Fruit fly (Drosophila melanogaster) whole organism, embryonic: Measurements from ENCODE around the gene wls.
A peak's percentile ranks its signal among the peaks of the same experiment; 100 is the strongest.

ENCODE experiments used
- Atf6 ChIP-seq: fragments of 200-800 bp; sonication (Bioruptor generic); IDR thresholded peaks from 2 replicates; pipeline ENCODE4 v1.3.6; 2022; ENCODE audit warnings: missing biosample characterization, missing genetic modification characterization
- CG10431 ChIP-seq: fragments of 200-800 bp; sonication (Bioruptor generic); optimal IDR thresholded peaks from 3 replicates; lab custom pipeline; 2018; ENCODE audit warnings: missing biosample characterization, mild to moderate bottlenecking, missing genetic modification characterization
- CG11085 ChIP-seq: fragments of 200-800 bp; sonication (Bioruptor generic); IDR thresholded peaks from 2 replicates; pipeline ENCODE4 v1.3.6; 2022; ENCODE audit warnings: missing biosample characterization, missing genetic modification characterization
- CG11456 ChIP-seq: fragments of 200-800 bp; sonication (Bioruptor generic); IDR thresholded peaks from 3 replicates; pipeline ENCODE4 v1.3.6; 2022; ENCODE audit warnings: missing biosample characterization, missing genetic modification characterization
- CG13123 ChIP-seq: fragments of 200-800 bp; sonication (Bioruptor generic); optimal IDR thresholded peaks from 2 replicates; lab custom pipeline; 2016; ENCODE audit warnings: missing biosample characterization, missing genetic modification characterization
- CG13287 ChIP-seq: fragments of 200-800 bp; sonication (Bioruptor generic); IDR thresholded peaks from 2 replicates; pipeline ENCODE4 v1.3.6; 2022; ENCODE audit warnings: missing biosample characterization, missing genetic modification characterization; ENCODE audit not compliant: partially characterized antibody
- CG1603 ChIP-seq: fragments of 200-800 bp; sonication (Bioruptor generic); optimal IDR thresholded peaks from 2 replicates; lab custom pipeline; 2019; ENCODE audit warnings: missing biosample characterization, mild to moderate bottlenecking, missing genetic modification characterization, moderate library complexity
- CG17359 ChIP-seq: fragments of 200-800 bp; sonication (Bioruptor generic); optimal IDR thresholded peaks from 3 replicates; lab custom pipeline; 2018; ENCODE audit warnings: missing biosample characterization, mild to moderate bottlenecking, missing genetic modification characterization, moderate library complexity
- CG4820 ChIP-seq: fragments of 200-800 bp; sonication (Bioruptor generic); optimal IDR thresholded peaks from 3 replicates; lab custom pipeline; 2016; ENCODE audit warnings: missing biosample characterization, missing genetic modification characterization
- CG6254 ChIP-seq: fragments of 200-800 bp; sonication (Bioruptor generic); optimal IDR thresholded peaks from 3 replicates; lab custom pipeline; 2017; ENCODE audit warnings: mild to moderate bottlenecking, missing biosample characterization, missing genetic modification reagents, missing genetic modification characterization
- CG6791 ChIP-seq: fragments of 200-800 bp; sonication (Bioruptor generic); IDR thresholded peaks from 3 replicates; pipeline ENCODE4 v1.3.6; 2022; ENCODE audit warnings: missing biosample characterization, missing genetic modification characterization; ENCODE audit not compliant: partially characterized antibody
- CG6854 ChIP-seq: fragments of 200-800 bp; sonication (Bioruptor generic); optimal IDR thresholded peaks from 3 replicates; lab custom pipeline; 2017; ENCODE audit warnings: missing biosample characterization, mild to moderate bottlenecking, missing genetic modification characterization
- CG7745 ChIP-seq: fragments of 200-800 bp; sonication (Bioruptor generic); optimal IDR thresholded peaks from 2 replicates; lab custom pipeline; 2018; ENCODE audit warnings: missing biosample characterization, mild to moderate bottlenecking, missing genetic modification characterization, moderate library complexity
- CG7839 ChIP-seq: fragments of 200-800 bp; sonication (Bioruptor generic); optimal IDR thresholded peaks from 3 replicates; lab custom pipeline; 2018; ENCODE audit warnings: missing biosample characterization, mild to moderate bottlenecking, missing genetic modification characterization, moderate library complexity
- CG9797 ChIP-seq: fragments of 200-800 bp; sonication (Bioruptor generic); optimal IDR thresholded peaks from 3 replicates; lab custom pipeline; 2018; ENCODE audit warnings: missing biosample characterization, mild to moderate bottlenecking, missing genetic modification characterization
- CG9876 ChIP-seq: fragments of 200-800 bp; sonication (Bioruptor generic); optimal IDR thresholded peaks from 2 replicates; lab custom pipeline; 2016; ENCODE audit warnings: missing biosample characterization, missing genetic modification characterization
- CG9932 ChIP-seq: fragments of 200-800 bp; sonication (Bioruptor generic); IDR thresholded peaks from 2 replicates; pipeline ENCODE4 v1.3.6; 2022; ENCODE audit warnings: missing biosample characterization, missing genetic modification characterization
- Camta ChIP-seq: fragments of 200-800 bp; sonication (Bioruptor generic); optimal IDR thresholded peaks from 2 replicates; lab custom pipeline; 2016; ENCODE audit warnings: missing biosample characterization, missing genetic modification characterization
- Dfd ChIP-seq, 2 experiments: fragments of >200 bp; optimal IDR thresholded peaks; 2 replicates each; lab custom pipeline; 2017; ENCODE audit warnings: missing biosample characterization in 2 of 2, missing genetic modification characterization in 2 of 2
- Dip2 ChIP-seq: fragments of 200-800 bp; sonication (Bioruptor generic); IDR thresholded peaks from 2 replicates; pipeline ENCODE4 v1.3.6; 2022; ENCODE audit warnings: missing biosample characterization, missing genetic modification characterization
- Dip3 ChIP-seq: fragments of 200-800 bp; sonication (Bioruptor generic); optimal IDR thresholded peaks from 3 replicates; lab custom pipeline; 2016; ENCODE audit warnings: missing biosample characterization, missing genetic modification characterization
- Dp ChIP-seq: fragments of 200-800 bp; sonication (Bioruptor generic); optimal IDR thresholded peaks from 2 replicates; lab custom pipeline; 2018; ENCODE audit warnings: missing biosample characterization, mild to moderate bottlenecking, missing genetic modification characterization, moderate library complexity
- HLH3B ChIP-seq: fragments of 200-800 bp; sonication (Bioruptor generic); IDR thresholded peaks from 2 replicates; pipeline ENCODE4 v1.3.6; 2022; ENCODE audit warnings: missing biosample characterization, missing genetic modification characterization
- Hsf ChIP-seq: fragments of 200-800 bp; sonication (Bioruptor generic); optimal IDR thresholded peaks from 3 replicates; lab custom pipeline; 2016; ENCODE audit warnings: missing biosample characterization, missing genetic modification characterization
- Lhr ChIP-seq: fragments of 200-800 bp; sonication (Bioruptor generic); optimal IDR thresholded peaks from 3 replicates; lab custom pipeline; 2017; ENCODE audit warnings: mild to moderate bottlenecking, missing biosample characterization, missing genetic modification reagents, missing genetic modification characterization
- Lim3 ChIP-seq: fragments of 200-800 bp; sonication (Bioruptor generic); IDR thresholded peaks from 2 replicates; pipeline ENCODE4 v1.3.6; 2022; ENCODE audit warnings: missing biosample characterization, missing genetic modification characterization
- Six4 ChIP-seq: fragments of 200-800 bp; sonication (Bioruptor generic); optimal IDR thresholded peaks from 2 replicates; lab custom pipeline; 2016; ENCODE audit warnings: missing biosample characterization, missing genetic modification characterization
- Sox100B ChIP-seq: fragments of 200-800 bp; sonication (Bioruptor generic); optimal IDR thresholded peaks from 3 replicates; lab custom pipeline; 2018; ENCODE audit warnings: missing biosample characterization, mild to moderate bottlenecking, missing genetic modification characterization
- Stat92E ChIP-seq, 3 experiments: fragments of >200 bp in 2 of 3; fragments of 200-800 bp in 1 of 3; sonication (Bioruptor generic) in 1 of 3; optimal IDR thresholded peaks; 2 replicates each; lab custom pipeline; 2017 to 2019; ENCODE audit warnings: missing biosample characterization in 3 of 3, missing genetic modification characterization in 3 of 3, mild to moderate bottlenecking in 1 of 3, moderate library complexity in 1 of 3
- TFAM ChIP-seq: fragments of 200-800 bp; sonication (Bioruptor generic); optimal IDR thresholded peaks from 2 replicates; lab custom pipeline; 2017; ENCODE audit warnings: missing biosample characterization, missing genetic modification characterization, inconsistent platforms
- caup ChIP-seq: fragments of 200-800 bp; sonication (Bioruptor generic); optimal IDR thresholded peaks from 3 replicates; lab custom pipeline; 2017; ENCODE audit warnings: missing biosample characterization, mild to moderate bottlenecking, missing genetic modification characterization, moderate library complexity; ENCODE audit not compliant: severe bottlenecking
- crol ChIP-seq: fragments of 200-800 bp; sonication (Bioruptor generic); IDR thresholded peaks from 2 replicates; pipeline ENCODE4 v1.3.6; 2022; ENCODE audit warnings: missing biosample characterization, missing genetic modification characterization
- esg ChIP-seq: fragments of 200-800 bp; sonication (Bioruptor generic); conservative IDR thresholded peaks from 2 replicates; pipeline ENCODE4 v1.3.6; 2022; ENCODE audit warnings: missing biosample characterization, missing genetic modification characterization
- ewg ChIP-seq: fragments of 200-800 bp; sonication (Bioruptor generic); optimal IDR thresholded peaks from 3 replicates; lab custom pipeline; 2017; ENCODE audit warnings: mild to moderate bottlenecking, missing biosample characterization, missing genetic modification reagents, missing genetic modification characterization
- insv ChIP-seq, 2 experiments: fragments of 200-800 bp; sonication (Bioruptor generic); optimal IDR thresholded peaks; 3 replicates each; lab custom pipeline; 2016 to 2018; ENCODE audit warnings: missing biosample characterization in 2 of 2, missing genetic modification characterization in 2 of 2
- inv ChIP-seq: fragments of 200-800 bp; sonication (Bioruptor generic); IDR thresholded peaks from 2 replicates; pipeline ENCODE4 v1.3.6; 2022; ENCODE audit warnings: missing biosample characterization, missing genetic modification characterization; ENCODE audit not compliant: partially characterized antibody
- lab ChIP-seq: fragments of 200-800 bp; sonication (Bioruptor generic); optimal IDR thresholded peaks from 3 replicates; lab custom pipeline; 2017; ENCODE audit warnings: missing biosample characterization, missing genetic modification characterization, mild to moderate bottlenecking, moderate library complexity, missing genetic modification reagents
- odd ChIP-seq: fragments of 200-800 bp; sonication (Bioruptor generic); optimal IDR thresholded peaks from 2 replicates; lab custom pipeline; 2017; ENCODE audit warnings: missing biosample characterization, mild to moderate bottlenecking, missing genetic modification characterization
- onecut ChIP-seq: fragments of 200-800 bp; sonication (Bioruptor generic); IDR thresholded peaks from 2 replicates; pipeline ENCODE4 v1.3.6; 2022; ENCODE audit warnings: missing biosample characterization, missing genetic modification characterization
- pb ChIP-seq: fragments of 200-800 bp; sonication (Bioruptor generic); optimal IDR thresholded peaks from 3 replicates; lab custom pipeline; 2016; ENCODE audit warnings: missing biosample characterization, missing genetic modification characterization
- pho ChIP-seq: fragments of 200-800 bp; sonication (Bioruptor generic); optimal IDR thresholded peaks from 2 replicates; lab custom pipeline; 2016; ENCODE audit warnings: missing biosample characterization, missing genetic modification characterization
- scrt ChIP-seq: fragments of 200-800 bp; sonication (Bioruptor generic); optimal IDR thresholded peaks from 2 replicates; lab custom pipeline; 2018; ENCODE audit warnings: missing biosample characterization, mild to moderate bottlenecking, missing genetic modification characterization, moderate library complexity
- sd ChIP-seq: fragments of 200-800 bp; sonication (Bioruptor generic); optimal IDR thresholded peaks from 3 replicates; lab custom pipeline; 2018; ENCODE audit warnings: missing biosample characterization, mild to moderate bottlenecking, missing genetic modification characterization, moderate library complexity
- seq ChIP-seq: fragments of 200-800 bp; sonication (Bioruptor generic); IDR thresholded peaks from 2 replicates; pipeline ENCODE4 v1.3.6; 2022; ENCODE audit warnings: missing biosample characterization, missing genetic modification characterization
- shn ChIP-seq: fragments of 200-800 bp; sonication (Bioruptor generic); optimal IDR thresholded peaks from 3 replicates; lab custom pipeline; 2016; ENCODE audit warnings: missing biosample characterization, missing genetic modification characterization
- slbo ChIP-seq: fragments of 200-800 bp; sonication (Bioruptor generic); IDR thresholded peaks from 2 replicates; pipeline ENCODE4 v1.3.6; 2022; ENCODE audit warnings: missing biosample characterization, missing genetic modification characterization
- vfl ChIP-seq: fragments of 200-800 bp; sonication (Bioruptor generic); optimal IDR thresholded peaks from 2 replicates; lab custom pipeline; 2016; ENCODE audit warnings: missing biosample characterization, missing genetic modification characterization
- vvl ChIP-seq: fragments of 200-800 bp; sonication (Bioruptor generic); IDR thresholded peaks from 2 replicates; pipeline ENCODE4 v1.3.6; 2022; ENCODE audit warnings: missing biosample characterization, missing genetic modification characterization

wls gene

dm6 chr3L:11169299-11170181 lies at the start of gene wls, which contains the start of gene Adck5:
TSS of gene wls (minus strand) at chr3L:11169625.
TSS of gene Adck5 (plus strand) at chr3L:11169817.
- TF ChIP-seq CG6854 (peak; percentile 65), scrt (GFP tag; lab: Kevin White, UChicago) (peak; percentile 82), CG7745 (tag; lab: Kevin White, UChicago) (no peak), CG6254 (GFP tag; lab: Kevin White, UChicago) (no peak), CG9932 (GFP tag; lab: Robert Waterston, UW) (no peak), CG7839 (tag; lab: Kevin White, UChicago) (no peak), Hsf (peak; percentile 62), insv (GFP tag; optimal IDR thresholded peaks at IDR 0.05; lab: Kevin White, UChicago) (peak in 1 of 2 experiments; percentile 70), Dp (peak; percentile 38), CG11085 (GFP tag; lab: Robert Waterston, UW) (no peak), Dip2 (GFP tag; lab: Robert Waterston, UW) (no peak), CG6791 (GFP tag; lab: Robert Waterston, UW) (0 out of 3 replicates have a peak, but pooled peaks have one; percentile 20), CG13287 (peak; percentile 12; the same call in 1 of the 2 replicates), vvl (GFP tag; lab: Robert Waterston, UW) (0 out of 2 replicates have a peak, but pooled peaks have one; percentile 30), Dip3 (GFP tag; lab: Kevin White, UChicago) (peak; percentile 12), Six4 (GFP tag; lab: Kevin White, UChicago) (no peak), odd (peak; percentile 66), caup (GFP tag; lab: Kevin White, UChicago) (peak; percentile 83), Lim3 (no peak), CG17359 (tag; lab: Kevin White, UChicago) (no peak), Lhr (GFP tag; lab: Kevin White, UChicago) (peak; percentile 41), ewg (GFP tag; lab: Kevin White, UChicago) (peak; percentile 12), CG10431 (no peak), esg (GFP tag; lab: Robert Waterston, UW) (no peak), Camta (GFP tag; lab: Kevin White, UChicago) (peak; percentile 59), Dfd (GFP tag; optimal IDR thresholded peaks at IDR 0.05; lab: Kevin White, UChicago) (no peak), CG11456 (GFP tag; lab: Robert Waterston, UW) (peak; percentile 43; the same call in 1 of the 3 replicates), pb (peak; percentile 17), seq (no peak), Sox100B (GFP tag; lab: Kevin White, UChicago) (no peak), vfl (peak; percentile 3), Atf6 (GFP tag; lab: Robert Waterston, UW) (0 out of 2 replicates have a peak, but pooled peaks have one; percentile 26), pho (GFP tag; lab: Kevin White, UChicago) (peak; percentile 43), CG9797 (GFP tag; lab: Kevin White, UChicago) (peak; percentile 70), onecut (GFP tag; lab: Robert Waterston, UW) (no peak), CG1603 (tag; lab: Kevin White, UChicago) (peak; percentile 57), lab (peak; percentile 85), shn (peak; percentile 36), slbo (GFP tag; lab: Robert Waterston, UW) (no peak), inv (GFP tag; lab: Robert Waterston, UW) (no peak), Stat92E (GFP tag; optimal IDR thresholded peaks at IDR 0.05; lab: Kevin White, UChicago) (no peak), CG13123 (GFP tag; lab: Kevin White, UChicago) (peak; percentile 10), TFAM (GFP tag; lab: Kevin White, UChicago) (no peak), CG4820 (GFP tag; lab: Kevin White, UChicago) (no peak), CG9876 (GFP tag; lab: Kevin White, UChicago) (no peak), sd (tag; lab: Kevin White, UChicago) (no peak), HLH3B (no peak), crol (no peak)
